Fruit fly (Drosophila melanogaster) S2 (cell line): ENCODE data around the gene Eip63F-1.

ENCODE experiments used
- CG8478 ChIP-seq: fragments of >200 bp; optimal IDR thresholded peaks from 2 replicates; lab custom pipeline; 2018
- CTCF ChIP-seq, 2 experiments: fragments of >200 bp; optimal IDR thresholded peaks; 2 replicates each; lab custom pipeline; 2018

- TF ChIP-seq CG8478 (lab: Kevin White, UChicago) (no peak), CTCF (optimal IDR thresholded peaks at IDR 0.05; lab: Kevin White, UChicago) (no peak)
Observed at dm6 chr3L:3947301-3947941, 12.0 kb upstream of the Eip63F-1 start, which contains the start of gene CG10853.
